Fruit fly (Drosophila melanogaster) whole organism, adult: ENCODE data around the gene CG5194.

Experiments
- CG1620 ChIP-seq: fragments of 200-800 bp; sonication (Bioruptor generic); optimal IDR thresholded peaks from 2 replicates; lab custom pipeline; 2016; ENCODE audit warnings: missing biosample characterization, missing genetic modification characterization
- CG7045 ChIP-seq: fragments of 200-800 bp; sonication (Bioruptor generic); optimal IDR thresholded peaks from 2 replicates; lab custom pipeline; 2017; ENCODE audit warnings: missing biosample characterization, mild to moderate bottlenecking, missing genetic modification characterization

dm6 chr3L:9041042-9041477, 31.4 kb upstream of the CG5194 start, which contains the start of gene Doc1:
- TF ChIP-seq CG1620 (GFP tag; lab: Kevin White, UChicago) (no peak), CG7045 (no peak)
